Worm (Caenorhabditis elegans): ENCODE data around the gene rpa-1.

Gene rpa-1

ce11 chrII:7642016-7642653 lies 22.2 kb upstream of the rpa-1 start (continued):
- TF ChIP-seq pha-2 (tag; optimal IDR thresholded peaks at IDR 0.05) = no peak
- no peak for TF ChIP-seq ama-1 (optimal IDR thresholded peaks at IDR 0.05)
- no peak for TF ChIP-seq hlh-13 (GFP tag; optimal IDR thresholded peaks at IDR 0.05)
- TF ChIP-seq ceh-30 (tag; optimal IDR thresholded peaks at IDR 0.05) = no peak
- peak; percentile 10 for TF ChIP-seq hlh-30 (tag; optimal IDR thresholded peaks at IDR 0.05; ENCODE audit: insufficient read depth)
- no peak for TF ChIP-seq nhr-232 (tag; optimal IDR thresholded peaks at IDR 0.05)
- no peak for TF ChIP-seq ceh-45 (GFP tag; IDR thresholded peaks at IDR 0.05)
- peak; percentile 2 for TF ChIP-seq pqm-1 (tag; optimal IDR thresholded peaks at IDR 0.05)
- no peak for TF ChIP-seq T23F11.4 (GFP tag; optimal IDR thresholded peaks at IDR 0.05)
- no peak for TF ChIP-seq dmd-4 (tag; optimal IDR thresholded peaks at IDR 0.05; ENCODE audit: borderline replicate concordance)
- TF ChIP-seq hlh-6 (tag; optimal IDR thresholded peaks at IDR 0.05) = no peak
- TF ChIP-seq K02D7.2 (tag; optimal IDR thresholded peaks at IDR 0.05) = no peak
- TF ChIP-seq elt-2 (tag; optimal IDR thresholded peaks at IDR 0.05) = no peak
- peak; percentile 61 for TF ChIP-seq F13H6.1 (tag; optimal IDR thresholded peaks at IDR 0.05)
- TF ChIP-seq ceh-6 (GFP tag; optimal IDR thresholded peaks at IDR 0.05) = no peak
- no peak for TF ChIP-seq Y22D7AL.16 (tag; optimal IDR thresholded peaks at IDR 0.05)
- TF ChIP-seq hlh-15 (tag; optimal IDR thresholded peaks at IDR 0.05) = no peak

- no peak for TF ChIP-seq ceh-9 (tag; optimal IDR thresholded peaks at IDR 0.05)
- TF ChIP-seq dve-1 (tag; optimal IDR thresholded peaks at IDR 0.05) = no peak
- no peak for TF ChIP-seq unc-86 (tag; optimal IDR thresholded peaks at IDR 0.05)
- TF ChIP-seq ceh-2 (tag; optimal IDR thresholded peaks at IDR 0.05) = no peak
- no peak for TF ChIP-seq pha-4 (tag; optimal IDR thresholded peaks at IDR 0.05)
- TF ChIP-seq lim-6 (tag; optimal IDR thresholded peaks at IDR 0.05) = no peak
Measured at ce11 chrII:7643214-7643613, 21.2 kb upstream of the rpa-1 start.

- TF ChIP-seq ceh-18 (tag; optimal IDR thresholded peaks at IDR 0.05) (peak; percentile 16), lin-11 (tag; optimal IDR thresholded peaks at IDR 0.05) (no peak)
Measured at ce11 chrII:7651171-7651570, 13.2 kb upstream of the rpa-1 start, which contains the start of gene pde-4. Gene pde-4, minus strand, starts transcription at chrII:7651246.

ce11 chrII:7662008-7662686 lies 2.2 kb upstream of the rpa-1 start, which contains the start of gene alfa-1:
Gene alfa-1, minus strand, starts transcription at chrII:7662522.
- TF ChIP-seq ceh-22 (tag; optimal IDR thresholded peaks at IDR 0.05) (no peak), zip-5 (tag; optimal IDR thresholded peaks at IDR 0.05) (no peak), unc-86 (tag; optimal IDR thresholded peaks at IDR 0.05) (no peak), unc-55 (GFP tag; optimal IDR thresholded peaks at IDR 0.05) (no peak), fkh-6 (tag; optimal IDR thresholded peaks at IDR 0.05) (no peak), elt-2 (tag; optimal IDR thresholded peaks at IDR 0.05) (peak; percentile 79), eyg-1 (tag; optimal IDR thresholded peaks at IDR 0.05) (no peak)

ce11 chrII:7663028-7663427 lies 1.4 kb upstream of the rpa-1 start:
- TF ChIP-seq pqm-1 (tag; optimal IDR thresholded peaks at IDR 0.05) (no peak), tbx-7 (tag; optimal IDR thresholded peaks at IDR 0.05) (no peak), lim-6 (tag; optimal IDR thresholded peaks at IDR 0.05) (no peak), dmd-4 (tag; optimal IDR thresholded peaks at IDR 0.05; ENCODE audit: borderline replicate concordance) (no peak), hlh-8 (tag; optimal IDR thresholded peaks at IDR 0.05) (no peak), pha-2 (tag; optimal IDR thresholded peaks at IDR 0.05) (no peak), hlh-30 (tag; optimal IDR thresholded peaks at IDR 0.05; ENCODE audit: insufficient read depth) (no peak), F13H6.1 (tag; optimal IDR thresholded peaks at IDR 0.05) (no peak), ahr-1 (tag; optimal IDR thresholded peaks at IDR 0.05) (no peak), K09A11.1 (tag; optimal IDR thresholded peaks at IDR 0.05; ENCODE audit: insufficient read depth) (no peak), unc-86 (tag; optimal IDR thresholded peaks at IDR 0.05) (no peak), gmeb-2 (tag; optimal IDR thresholded peaks at IDR 0.05) (no peak), ceh-6 (GFP tag; optimal IDR thresholded peaks at IDR 0.05) (no peak), ceh-9 (tag; optimal IDR thresholded peaks at IDR 0.05) (no peak), sox-2 (GFP tag; IDR thresholded peaks at IDR 0.05) (no peak), nhr-11 (tag; optimal IDR thresholded peaks at IDR 0.05) (no peak), npax-4 (tag; optimal IDR thresholded peaks at IDR 0.05) (no peak), ets-4 (tag; optimal IDR thresholded peaks at IDR 0.05) (no peak), ceh-45 (GFP tag; IDR thresholded peaks at IDR 0.05) (no peak), ztf-16 (tag; optimal IDR thresholded peaks at IDR 0.05) (no peak)

Data from whole organism, late embryonic.